Worm (Caenorhabditis elegans): ENCODE data around the gene oac-55.

- no peak for TF ChIP-seq ztf-4 (tag; optimal IDR thresholded peaks at IDR 0.05)
- TF ChIP-seq pqm-1 (tag; optimal IDR thresholded peaks at IDR 0.05): no peak
- TF ChIP-seq nhr-23 (tag; optimal IDR thresholded peaks at IDR 0.05): no peak
- no peak for TF ChIP-seq pha-4 (tag; optimal IDR thresholded peaks at IDR 0.05)
- TF ChIP-seq unc-39 (tag; optimal IDR thresholded peaks at IDR 0.05): no peak
- no peak for TF ChIP-seq ceh-28 (tag; optimal IDR thresholded peaks at IDR 0.05)
- no peak for TF ChIP-seq zag-1 (tag; optimal IDR thresholded peaks at IDR 0.05)
- TF ChIP-seq ceh-82 (tag; optimal IDR thresholded peaks at IDR 0.05): no peak
- TF ChIP-seq ceh-9 (tag; optimal IDR thresholded peaks at IDR 0.05): no peak
- TF ChIP-seq aly-2 (tag; optimal IDR thresholded peaks at IDR 0.05): no peak
These were observed 47.4 kb downstream of the oac-55 start, which contains the start of gene srw-6 for ce11 chrV:3808336-3808735.

Data from whole organism, L3 larva.